Worm (Caenorhabditis elegans) whole organism, L4/young adult: ENCODE data around the gene C53B4.3.

Experiments
- W03F9.2 ChIP-seq: fragments of 150-350 bp; optimal IDR thresholded peaks from 2 replicates; lab custom pipeline; 2014; ENCODE audit warnings: missing biosample characterization, missing genetic modification characterization
- dao-5 ChIP-seq: sonication (generic microtip); optimal IDR thresholded peaks from 2 replicates; lab custom pipeline; 2016; ENCODE audit warnings: missing genotype, missing genetic modification characterization, moderate library complexity, missing compliant biosample characterization
- him-1 ChIP-seq: sonication (generic microtip); optimal IDR thresholded peaks from 2 replicates; lab custom pipeline; 2016; ENCODE audit warnings: missing genotype, missing genetic modification reagents, missing genetic modification characterization, missing compliant biosample characterization

DNA sequence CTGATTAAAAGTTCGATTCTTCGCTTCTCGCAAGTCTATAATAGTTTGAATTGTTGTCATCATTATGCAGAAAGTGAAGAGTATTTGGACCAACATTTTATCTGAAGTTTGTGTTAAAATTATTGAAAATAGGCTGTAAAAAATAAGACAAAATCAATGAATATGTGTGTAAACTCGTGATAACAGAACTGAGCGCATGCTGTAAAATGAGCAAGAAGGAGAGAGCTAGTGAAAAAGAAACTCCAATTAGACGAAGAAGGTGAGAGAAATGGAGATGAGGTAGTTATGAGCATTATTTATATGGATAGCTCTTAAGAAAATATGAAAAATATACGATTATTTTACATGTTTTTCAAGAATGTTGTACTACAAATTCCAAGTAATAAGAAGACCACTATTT lies 47.3 kb upstream of the C53B4.3 start, which contains the start of gene C53D6.4:
- TF ChIP-seq dao-5 (tag; lab: Kevin White, UChicago) (no peak), him-1 (tag; lab: Kevin White, UChicago) (no peak), W03F9.2 (tag; lab: Kevin White, UChicago) (no peak)
